Worm (Caenorhabditis elegans) whole organism, young adult: Measurements from ENCODE around the gene F49E2.5.
A peak's percentile ranks its signal among the peaks of the same experiment; 100 is the strongest.

Source experiments
- B0019.2 ChIP-seq: fragments of 200-800 bp; sonication (Bioruptor generic); conservative IDR thresholded peaks from 2 replicates; pipeline ENCODE4 v1.3.6; 2022; ENCODE audit warnings: missing genetic modification reagents, missing genetic modification characterization, missing compliant biosample characterization
- B0336.3 ChIP-seq: fragments of 200-800 bp; sonication (Bioruptor generic); IDR thresholded peaks from 2 replicates; pipeline ENCODE4 v1.3.6; 2022; ENCODE audit warnings: missing genetic modification characterization, missing compliant biosample characterization
- C06A6.2 ChIP-seq: fragments of 200-800 bp; sonication (Bioruptor generic); conservative IDR thresholded peaks from 2 replicates; pipeline ENCODE4 v1.3.6; 2022; ENCODE audit warnings: missing genetic modification characterization, missing compliant biosample characterization
- D2030.7 ChIP-seq: fragments of 200-800 bp; sonication (Bioruptor generic); IDR thresholded peaks from 2 replicates; pipeline ENCODE4 v1.3.6; 2022; ENCODE audit warnings: missing genetic modification reagents, missing genetic modification characterization, missing compliant biosample characterization
- F57C9.4 ChIP-seq: sonication (generic microtip); optimal IDR thresholded peaks from 2 replicates; lab custom pipeline; 2017; ENCODE audit warnings: mild to moderate bottlenecking, missing genetic modification characterization, missing compliant biosample characterization
- atf-7 ChIP-seq: sonication (generic microtip); optimal IDR thresholded peaks from 2 replicates; lab custom pipeline; 2017; ENCODE audit warnings: mild to moderate bottlenecking, missing genetic modification characterization, missing compliant biosample characterization
- attf-6 ChIP-seq: fragments of 200-800 bp; sonication (Bioruptor generic); IDR thresholded peaks from 2 replicates; pipeline ENCODE4 v1.3.6; 2022; ENCODE audit warnings: missing genetic modification reagents, missing genetic modification characterization, missing compliant biosample characterization
- cebp-1 ChIP-seq, 2 experiments: fragments of 200-800 bp in 1 of 2; sonication (Bioruptor generic) in 1 of 2; sonication (generic microtip) in 1 of 2; IDR thresholded peaks in 1 of 2; optimal IDR thresholded peaks in 1 of 2; 2 replicates each; pipeline versions ENCODE4 v1.3.6 to Lab custom; 2017 to 2022; ENCODE audit warnings: missing compliant biosample characterization in 2 of 2, missing genetic modification characterization in 2 of 2, mild to moderate bottlenecking in 1 of 2, missing genetic modification reagents in 1 of 2, moderate library complexity in 1 of 2
- cebp-2 ChIP-seq: fragments of 200-800 bp; sonication (Bioruptor generic); IDR thresholded peaks from 2 replicates; pipeline ENCODE4 v1.3.6; 2022; ENCODE audit warnings: missing genetic modification characterization, missing compliant biosample characterization
- ceh-58 ChIP-seq: fragments of 200-800 bp; sonication (Bioruptor generic); IDR thresholded peaks from 2 replicates; pipeline ENCODE4 v1.3.6; 2022; ENCODE audit warnings: missing genetic modification characterization, missing compliant biosample characterization
- dox-1 ChIP-seq: fragments of 200-800 bp; sonication (Bioruptor generic); IDR thresholded peaks from 2 replicates; pipeline ENCODE4 v1.3.6; 2022; ENCODE audit warnings: missing genetic modification reagents, missing genetic modification characterization, missing compliant biosample characterization
- dpl-1 ChIP-seq: fragments of 150-350 bp; optimal IDR thresholded peaks from 2 replicates; lab custom pipeline; 2014; ENCODE audit warnings: missing biosample characterization, missing genetic modification reagents, missing genetic modification characterization
- efl-1 ChIP-seq: fragments of 150-350 bp; optimal IDR thresholded peaks from 2 replicates; lab custom pipeline; 2014; ENCODE audit warnings: missing biosample characterization, missing genetic modification reagents, missing genetic modification characterization
- egl-18 ChIP-seq: fragments of 200-800 bp; sonication (Bioruptor generic); IDR thresholded peaks from 2 replicates; pipeline ENCODE4 v1.3.6; 2022; ENCODE audit warnings: missing genetic modification reagents, missing genetic modification characterization, missing compliant biosample characterization
- egl-44 ChIP-seq: fragments of 200-800 bp; sonication (Bioruptor generic); IDR thresholded peaks from 2 replicates; pipeline ENCODE4 v1.3.6; 2022; ENCODE audit warnings: missing genetic modification reagents, missing genetic modification characterization, missing compliant biosample characterization
- ets-4 ChIP-seq: fragments of 200-800 bp; sonication (Bioruptor generic); optimal IDR thresholded peaks from 2 replicates; lab custom pipeline; 2018; ENCODE audit warnings: mild to moderate bottlenecking, missing genetic modification characterization, missing compliant biosample characterization
- fkh-3 ChIP-seq: sonication (generic microtip); optimal IDR thresholded peaks from 2 replicates; lab custom pipeline; 2016; ENCODE audit warnings: mild to moderate bottlenecking, missing genetic modification characterization, missing compliant biosample characterization
- gei-17 ChIP-seq: fragments of 200-800 bp; sonication (Bioruptor generic); optimal IDR thresholded peaks from 2 replicates; lab custom pipeline; 2018; ENCODE audit warnings: mild to moderate bottlenecking, missing genetic modification characterization, missing compliant biosample characterization
- hsf-1 ChIP-seq: fragments of 200-800 bp; sonication (Bioruptor generic); IDR thresholded peaks from 2 replicates; pipeline ENCODE4 v1.3.6; 2022; ENCODE audit warnings: missing genetic modification reagents, missing genetic modification characterization, missing compliant biosample characterization
- lag-1 ChIP-seq: fragments of 200-800 bp; sonication (Bioruptor generic); IDR thresholded peaks from 2 replicates; pipeline ENCODE4 v1.3.6; 2022; ENCODE audit warnings: missing genetic modification reagents, missing genetic modification characterization, missing compliant biosample characterization
- let-526 ChIP-seq: fragments of 200-800 bp; sonication (Bioruptor generic); IDR thresholded peaks from 2 replicates; pipeline ENCODE4 v1.3.6; 2022; ENCODE audit warnings: missing genetic modification reagents, missing genetic modification characterization, missing compliant biosample characterization
- let-607 ChIP-seq, 2 experiments: fragments of 200-800 bp in 1 of 2; sonication (Bioruptor generic) in 1 of 2; sonication (generic microtip) in 1 of 2; optimal IDR thresholded peaks; 2 replicates each; lab custom pipeline; 2016 to 2018; ENCODE audit warnings: mild to moderate bottlenecking in 2 of 2, missing compliant biosample characterization in 2 of 2, missing genetic modification characterization in 2 of 2, moderate library complexity in 2 of 2, missing genotype in 1 of 2
- lin-40 ChIP-seq: sonication (generic microtip); optimal IDR thresholded peaks from 2 replicates; lab custom pipeline; 2016; ENCODE audit warnings: missing genetic modification characterization, mild to moderate bottlenecking, missing compliant biosample characterization, missing genotype, missing genetic modification reagents
- madf-10 ChIP-seq: sonication (generic microtip); optimal IDR thresholded peaks from 2 replicates; lab custom pipeline; 2016; ENCODE audit warnings: mild to moderate bottlenecking, missing genetic modification characterization, missing compliant biosample characterization
- nfya-2 ChIP-seq: fragments of 200-800 bp; sonication (Bioruptor generic); IDR thresholded peaks from 2 replicates; pipeline ENCODE4 v1.3.6; 2022; ENCODE audit warnings: missing genetic modification reagents, missing genetic modification characterization, missing compliant biosample characterization
- nhr-80 ChIP-seq: sonication (generic microtip); optimal IDR thresholded peaks from 2 replicates; lab custom pipeline; 2016; ENCODE audit warnings: missing genetic modification characterization, missing compliant biosample characterization
- pha-4 ChIP-seq: fragments of 150-350 bp; sonication (generic microtip); optimal IDR thresholded peaks from 2 replicates; lab custom pipeline; 2014; ENCODE audit warnings: missing biosample characterization, missing genetic modification reagents, missing genetic modification characterization
- rcor-1 ChIP-seq: fragments of 200-800 bp; sonication (Bioruptor generic); IDR thresholded peaks from 2 replicates; pipeline ENCODE4 v1.3.6; 2022; ENCODE audit warnings: missing genetic modification reagents, missing genetic modification characterization, missing compliant biosample characterization
- sea-2 ChIP-seq: fragments of 200-800 bp; sonication (Bioruptor generic); IDR thresholded peaks from 2 replicates; pipeline ENCODE4 v1.3.6; 2022; ENCODE audit warnings: missing genetic modification characterization, missing compliant biosample characterization
- snpc-1.3 ChIP-seq: sonication (generic microtip); optimal IDR thresholded peaks from 2 replicates; lab custom pipeline; 2017; ENCODE audit warnings: missing genetic modification characterization, mild to moderate bottlenecking, missing compliant biosample characterization, antibody characterized with exemption, moderate library complexity, missing genotype, missing genetic modification reagents; ENCODE audit not compliant: insufficient read depth
- tbp1 ChIP-seq: fragments of 200-800 bp; sonication (Bioruptor generic); optimal IDR thresholded peaks from 2 replicates; lab custom pipeline; 2018; ENCODE audit warnings: mild to moderate bottlenecking, missing genetic modification characterization, missing compliant biosample characterization
- unc-62 ChIP-seq: fragments of 150-350 bp; optimal IDR thresholded peaks from 2 replicates; lab custom pipeline; 2014; ENCODE audit warnings: missing biosample characterization, missing genetic modification reagents, missing genetic modification characterization
- zfh-2 ChIP-seq: fragments of 200-800 bp; sonication (Bioruptor generic); conservative IDR thresholded peaks from 2 replicates; pipeline ENCODE4 v1.3.6; 2022; ENCODE audit warnings: missing genetic modification reagents, missing genetic modification characterization, missing compliant biosample characterization
- ztf-18 ChIP-seq: sonication (generic microtip); optimal IDR thresholded peaks from 2 replicates; lab custom pipeline; 2016; ENCODE audit warnings: missing genotype, mild to moderate bottlenecking, missing genetic modification characterization, missing compliant biosample characterization
- ztf-3 ChIP-seq: fragments of 200-800 bp; sonication (Bioruptor generic); optimal IDR thresholded peaks from 2 replicates; lab custom pipeline; 2018; ENCODE audit warnings: mild to moderate bottlenecking, missing genetic modification characterization, missing compliant biosample characterization
- ztf-6 ChIP-seq: fragments of 200-800 bp; sonication (Bioruptor generic); IDR thresholded peaks from 2 replicates; pipeline ENCODE4 v1.3.6; 2022; ENCODE audit warnings: missing genetic modification reagents, missing genetic modification characterization, missing compliant biosample characterization

Gene F49E2.5

DNA sequence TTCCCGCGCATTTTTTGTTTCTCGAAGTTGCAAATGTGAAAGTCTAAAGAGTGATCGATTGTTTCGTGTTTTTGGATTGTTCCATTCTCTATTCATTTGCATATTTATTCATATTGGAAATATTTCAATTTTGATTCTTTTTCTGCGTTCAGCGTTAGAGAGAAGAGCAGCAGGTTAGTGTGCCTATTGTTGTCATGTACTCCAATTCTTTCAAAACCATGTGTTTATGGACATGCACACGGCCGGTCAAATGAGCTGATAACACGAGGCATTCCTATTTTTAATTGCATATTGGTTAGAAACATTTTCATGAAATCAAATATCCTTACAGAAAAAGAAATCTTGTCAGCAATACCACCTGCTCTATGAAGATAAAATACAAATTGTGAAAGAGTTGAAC, 11.8 kb upstream of the F49E2.5 start:
- no peak for TF ChIP-seq madf-10 (tag; lab: Kevin White, UChicago)
- TF ChIP-seq nhr-80 (tag; lab: Kevin White, UChicago): peak; percentile 21

DNA sequence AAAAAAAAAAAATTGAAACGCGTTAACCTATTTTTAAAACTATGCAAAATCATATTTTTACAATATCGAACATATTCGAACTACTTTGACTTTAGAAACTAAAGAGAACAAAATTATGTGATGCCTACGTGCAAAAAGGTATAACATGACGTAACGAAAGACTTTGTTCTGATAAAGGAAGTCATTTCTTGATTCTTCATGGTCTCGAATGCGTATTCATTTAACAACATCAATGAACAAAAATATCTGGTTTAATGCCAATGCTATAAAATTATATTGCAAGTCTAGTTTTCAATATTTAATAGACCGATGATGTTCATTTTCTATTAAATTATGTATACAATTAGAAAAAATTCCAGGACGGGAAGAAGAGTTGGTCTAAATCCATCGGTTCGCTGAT, 7.4 kb upstream of the F49E2.5 start:
- no peak for TF ChIP-seq egl-44 (GFP tag; lab: Robert Waterston, UW)
- TF ChIP-seq lin-40 (tag; lab: Kevin White, UChicago): peak; percentile 22
- no peak for TF ChIP-seq efl-1 (GFP tag; lab: Kevin White, UChicago)

DNA sequence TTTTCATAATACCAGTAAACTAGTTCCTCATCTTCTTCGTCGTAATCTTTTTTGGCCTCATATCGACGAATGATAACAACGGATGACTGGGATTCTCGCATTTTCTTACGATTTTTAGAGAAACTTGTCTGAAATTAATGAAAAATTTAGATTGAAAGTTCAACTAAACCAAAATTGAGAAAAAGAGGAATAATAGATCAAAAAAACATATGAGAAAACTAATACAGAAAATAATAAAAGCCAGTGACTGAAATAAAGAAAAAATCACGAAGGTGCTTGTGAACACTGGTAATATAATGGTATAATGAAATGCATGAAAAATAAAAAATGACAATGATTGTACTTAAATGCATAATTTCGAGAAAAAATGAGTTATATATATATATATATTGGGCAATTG, 6.8 kb upstream of the F49E2.5 start, which contains the start of gene C07B5.8:
Gene C07B5.8, minus strand, starts transcription at position 101 of the 400 bp plus-strand sequence.
- TF ChIP-seq snpc-1.3 (tag; lab: Kevin White, UChicago) (no peak), let-607 (tag; optimal IDR thresholded peaks at IDR 0.05; lab: Kevin White, UChicago) (no peak), gei-17 (GFP tag; lab: Kevin White, UChicago) (no peak), ceh-58 (GFP tag; lab: Robert Waterston, UW) (no peak), sea-2 (GFP tag; lab: Robert Waterston, UW) (no peak), efl-1 (GFP tag; lab: Kevin White, UChicago) (no peak), nfya-2 (no peak), C06A6.2 (no peak), ztf-18 (tag; lab: Kevin White, UChicago) (no peak), lag-1 (GFP tag; lab: Robert Waterston, UW) (no peak), rcor-1 (no peak), atf-7 (tag; lab: Kevin White, UChicago) (no peak), ztf-3 (GFP tag; lab: Kevin White, UChicago) (no peak), D2030.7 (GFP tag; lab: Robert Waterston, UW) (no peak), ztf-6 (GFP tag; lab: Robert Waterston, UW) (no peak), attf-6 (GFP tag; lab: Robert Waterston, UW) (no peak), B0336.3 (GFP tag; lab: Robert Waterston, UW) (no peak), hsf-1 (GFP tag; lab: Robert Waterston, UW) (no peak), egl-18 (GFP tag; lab: Robert Waterston, UW) (no peak)
- TF ChIP-seq, all 124 proteins: peak for 0

DNA sequence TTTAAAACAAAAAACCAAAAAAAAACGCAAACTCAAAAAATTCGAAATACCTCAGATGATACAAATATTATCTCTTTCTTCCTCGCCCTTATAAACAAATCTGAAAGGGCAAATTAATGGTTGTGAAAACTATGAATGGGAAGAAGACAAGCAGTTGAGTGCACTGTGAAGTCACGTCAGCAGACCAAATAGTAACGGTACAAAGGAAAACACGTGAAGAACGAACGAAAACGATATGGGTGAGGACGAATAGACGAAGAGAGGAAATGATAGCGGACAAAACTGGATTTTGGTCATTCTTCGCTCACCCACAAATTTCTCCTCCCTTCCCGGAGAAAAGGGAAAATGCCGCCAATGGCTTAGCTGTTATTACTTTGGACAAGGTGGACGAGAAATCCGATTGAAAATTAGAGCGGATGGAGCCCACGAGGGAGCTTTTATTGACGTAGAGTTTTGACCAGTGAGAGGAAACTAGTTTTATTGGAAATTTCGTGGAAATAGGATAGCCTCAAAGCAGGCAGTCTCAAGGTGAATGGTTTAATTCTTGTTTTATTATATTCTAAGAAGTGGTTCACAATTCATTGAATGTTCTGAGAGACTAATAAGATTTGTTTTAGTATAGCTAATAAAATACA, 5.8 kb upstream of the F49E2.5 start:
- TF ChIP-seq dpl-1 (GFP tag; lab: Kevin White, UChicago): no peak

DNA sequence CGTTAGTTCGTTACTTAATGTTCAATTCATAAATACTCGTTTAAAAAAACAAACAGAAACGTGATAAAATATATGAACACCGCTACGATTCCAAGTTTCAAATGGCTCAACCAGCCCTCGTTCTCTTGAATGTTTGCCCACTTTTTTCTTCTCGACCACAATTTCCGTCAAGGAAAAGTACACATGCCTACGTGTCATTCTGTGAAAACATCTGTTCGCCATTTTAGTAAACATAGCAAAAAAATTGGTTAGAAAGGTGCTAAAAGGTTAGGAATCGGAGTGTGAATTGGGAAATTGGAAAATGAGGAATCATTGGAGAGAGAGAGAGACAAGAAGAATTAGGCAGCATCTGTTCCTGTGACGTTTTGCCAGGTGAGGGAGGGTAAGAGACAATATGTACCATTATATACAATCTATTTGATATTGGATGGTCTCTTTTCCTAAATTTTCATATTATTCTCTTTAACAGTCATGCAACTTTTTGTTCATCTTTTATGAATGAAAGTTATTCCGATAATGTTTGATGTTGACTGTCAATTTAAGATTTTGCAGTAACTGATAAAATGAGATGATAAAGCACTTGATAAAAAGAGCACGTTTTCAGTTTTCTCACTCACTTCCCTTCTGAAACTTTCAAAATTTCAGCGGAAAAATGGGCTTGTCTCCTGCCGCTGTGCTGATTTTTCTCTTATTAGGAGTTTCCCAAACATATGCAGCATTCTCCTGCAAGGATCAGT, 4.0 kb upstream of the F49E2.5 start, which contains the start of gene nuc-1:
Gene nuc-1, plus strand, starts transcription at position 612 of the 737 bp plus-strand sequence.
- TF ChIP-seq atf-7 (tag; lab: Kevin White, UChicago) (no peak), ztf-3 (GFP tag; lab: Kevin White, UChicago) (no peak), nhr-80 (tag; lab: Kevin White, UChicago) (peak; percentile 52)

DNA sequence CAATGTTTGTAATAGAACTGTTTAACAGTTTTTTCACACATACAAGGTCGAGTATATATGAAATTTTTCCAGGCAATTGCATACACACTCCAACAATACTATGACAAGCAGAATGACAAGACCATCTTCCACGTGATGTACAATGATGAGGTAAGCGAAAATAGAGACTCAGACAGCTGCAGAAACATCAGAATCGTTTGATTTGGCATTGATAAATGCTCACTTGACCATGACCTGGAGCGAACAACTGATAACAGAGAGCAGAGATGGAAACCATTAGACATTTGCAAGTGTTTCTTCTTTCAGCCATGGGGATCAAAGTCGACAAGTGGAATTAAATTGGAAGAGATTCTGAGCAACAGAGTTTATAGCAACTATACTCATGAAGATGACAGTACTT, 3.0 kb upstream of the F49E2.5 start:
- TF ChIP-seq zfh-2 (GFP tag; lab: Robert Waterston, UW): no peak
- no peak for TF ChIP-seq fkh-3 (tag; lab: Kevin White, UChicago)
- no peak for TF ChIP-seq ztf-18 (tag; lab: Kevin White, UChicago)
- no peak for TF ChIP-seq cebp-1 (GFP tag; IDR thresholded peaks at IDR 0.05; lab: Robert Waterston, UW)
- peak; percentile 43 for TF ChIP-seq cebp-1 (tag; optimal IDR thresholded peaks at IDR 0.05; lab: Kevin White, UChicago)
- TF ChIP-seq cebp-2 (GFP tag; lab: Robert Waterston, UW): no peak
- TF ChIP-seq ets-4 (GFP tag; lab: Kevin White, UChicago): peak; percentile 52
- TF ChIP-seq F57C9.4 (tag; lab: Kevin White, UChicago): no peak
- TF ChIP-seq madf-10 (tag; lab: Kevin White, UChicago): no peak
- peak; percentile 54 for TF ChIP-seq atf-7 (tag; lab: Kevin White, UChicago)
- TF ChIP-seq B0019.2 (GFP tag; lab: Robert Waterston, UW): no peak
- TF ChIP-seq let-526 (GFP tag; lab: Robert Waterston, UW): no peak
- peak; percentile 39 for TF ChIP-seq tbp1 (GFP tag; lab: Kevin White, UChicago)
- TF ChIP-seq dox-1 (GFP tag; lab: Robert Waterston, UW): peak; percentile 66
- peak; percentile 33; the same call in 1 of the 2 replicates for TF ChIP-seq B0336.3 (GFP tag; lab: Robert Waterston, UW)
- peak; percentile 52 for TF ChIP-seq pha-4 (tag; lab: Kevin White, UChicago)
- peak; percentile 73 to 77 for TF ChIP-seq let-607 (tag; optimal IDR thresholded peaks at IDR 0.05; lab: Kevin White, UChicago)
- peak; percentile 93 for TF ChIP-seq nhr-80 (tag; lab: Kevin White, UChicago)
- TF ChIP-seq unc-62: peak; percentile 23
